Fruit fly (Drosophila melanogaster) whole organism, wandering third instar larva: ENCODE results near the gene gdl-ORF39.

Source experiments
- CG32264 ChIP-seq: fragments of 200-800 bp; sonication (Bioruptor generic); optimal IDR thresholded peaks from 2 replicates; lab custom pipeline; 2016; ENCODE audit warnings: missing biosample characterization, missing genetic modification characterization
- CrebA ChIP-seq: fragments of 200-800 bp; sonication (Bioruptor generic); optimal IDR thresholded peaks from 2 replicates; lab custom pipeline; 2016; ENCODE audit warnings: missing biosample characterization, mild to moderate bottlenecking, missing genetic modification characterization, borderline replicate concordance
- Dfd ChIP-seq: fragments of >200 bp; optimal IDR thresholded peaks from 2 replicates; lab custom pipeline; 2017; ENCODE audit warnings: missing biosample characterization, missing genetic modification characterization
- Dif ChIP-seq: fragments of 200-275, 200-300 bp; sonication (Bioruptor generic); optimal IDR thresholded peaks from 2 replicates; lab custom pipeline; 2018; ENCODE audit warnings: missing biosample characterization, missing genetic modification characterization; ENCODE audit not compliant: partially characterized antibody
- HLH106 ChIP-seq: fragments of 200-800 bp; optimal IDR thresholded peaks from 3 replicates; lab custom pipeline; 2019; ENCODE audit warnings: missing biosample characterization, mild to moderate bottlenecking, missing genetic modification characterization, moderate library complexity
- Hnf4 ChIP-seq: fragments of 200-800 bp; sonication (Bioruptor generic); optimal IDR thresholded peaks from 2 replicates; lab custom pipeline; 2016; ENCODE audit warnings: missing biosample characterization, mild to moderate bottlenecking, missing genetic modification characterization
- Hr83 ChIP-seq: fragments of 200-300 bp; sonication (Bioruptor generic); optimal IDR thresholded peaks from 2 replicates; lab custom pipeline; 2016; ENCODE audit warnings: missing biosample characterization, mild to moderate bottlenecking, missing genetic modification characterization, moderate library complexity; ENCODE audit not compliant: poor library complexity, severe bottlenecking
- Jra ChIP-seq: sonication (Bioruptor generic); optimal IDR thresholded peaks from 2 replicates; lab custom pipeline; 2016; ENCODE audit warnings: missing biosample characterization, missing genetic modification characterization
- Mio ChIP-seq: sonication (Bioruptor generic); optimal IDR thresholded peaks from 2 replicates; lab custom pipeline; 2016; ENCODE audit warnings: missing biosample characterization, missing genetic modification characterization
- Myc ChIP-seq: fragments of >200 bp; optimal IDR thresholded peaks from 2 replicates; lab custom pipeline; 2017
- N ChIP-seq: fragments of >200 bp; optimal IDR thresholded peaks from 2 replicates; lab custom pipeline; 2018; ENCODE audit warnings: missing biosample characterization, missing external identifiers, missing genetic modification characterization
- Rel ChIP-seq, 2 experiments: fragments of 200-800 bp; sonication (Bioruptor generic) in 1 of 2; optimal IDR thresholded peaks; 2 replicates in 1 of 2; 3 replicates in 1 of 2; lab custom pipeline; 2016 to 2019; ENCODE audit warnings: mild to moderate bottlenecking in 2 of 2, missing biosample characterization in 2 of 2, missing genetic modification characterization in 2 of 2, moderate library complexity in 1 of 2
- Sp1 ChIP-seq: fragments of 200-800 bp; sonication (Bioruptor generic); optimal IDR thresholded peaks from 3 replicates; lab custom pipeline; 2019; ENCODE audit warnings: missing biosample characterization, mild to moderate bottlenecking, missing genetic modification characterization, moderate library complexity
- Vsx2 ChIP-seq: fragments of 200-300, 225-300 bp; sonication (Bioruptor generic); optimal IDR thresholded peaks from 2 replicates; lab custom pipeline; 2018; ENCODE audit warnings: missing biosample characterization, missing genetic modification characterization; ENCODE audit not compliant: partially characterized antibody
- br ChIP-seq: fragments of 200-800 bp; sonication (Bioruptor generic); optimal IDR thresholded peaks from 2 replicates; lab custom pipeline; 2016; ENCODE audit warnings: missing biosample characterization, missing genetic modification characterization
- brk ChIP-seq: fragments of 200-800 bp; sonication (Bioruptor generic); optimal IDR thresholded peaks from 2 replicates; lab custom pipeline; 2016; ENCODE audit warnings: missing biosample characterization, mild to moderate bottlenecking, missing genetic modification characterization
- dl ChIP-seq, 2 experiments: fragments of 175-275, 200-275 bp in 1 of 2; fragments of 200-275 bp in 1 of 2; sonication (Bioruptor generic); optimal IDR thresholded peaks; lab custom pipeline; 2018; ENCODE audit warnings: mild to moderate bottlenecking in 2 of 2, missing biosample characterization in 2 of 2, missing genetic modification characterization in 2 of 2, moderate library complexity in 2 of 2; ENCODE audit not compliant: partially characterized antibody in 2 of 2, insufficient read depth in 1 of 2
- dmrt93B ChIP-seq: fragments of 200-800 bp; sonication (Bioruptor generic); optimal IDR thresholded peaks from 2 replicates; lab custom pipeline; 2018; ENCODE audit warnings: missing biosample characterization, mild to moderate bottlenecking, missing genetic modification characterization
- dsf ChIP-seq: sonication (Bioruptor generic); optimal IDR thresholded peaks from 2 replicates; lab custom pipeline; 2016; ENCODE audit warnings: missing biosample characterization, missing genetic modification characterization, borderline replicate concordance
- ey ChIP-seq: fragments of 200-800 bp; sonication (Bioruptor generic); optimal IDR thresholded peaks from 2 replicates; lab custom pipeline; 2016; ENCODE audit warnings: missing biosample characterization, missing genetic modification characterization
- foxo ChIP-seq, 2 experiments: fragments of 200-800 bp; sonication (Bioruptor generic); optimal IDR thresholded peaks; 2 replicates in 1 of 2; 3 replicates in 1 of 2; lab custom pipeline; 2016 to 2017; ENCODE audit warnings: missing biosample characterization in 2 of 2, missing genetic modification characterization in 2 of 2
- fru ChIP-seq: fragments of 200-800 bp; sonication (Bioruptor generic); optimal IDR thresholded peaks from 3 replicates; lab custom pipeline; 2016; ENCODE audit warnings: missing biosample characterization, mild to moderate bottlenecking, missing genetic modification characterization
- h ChIP-seq: fragments of 200-800 bp; sonication (Bioruptor generic); optimal IDR thresholded peaks from 3 replicates; lab custom pipeline; 2016; ENCODE audit warnings: missing biosample characterization, mild to moderate bottlenecking, missing genetic modification characterization
- jim ChIP-seq: fragments of 175-275, 200-325 bp; sonication (Bioruptor generic); optimal IDR thresholded peaks from 2 replicates; lab custom pipeline; 2016; ENCODE audit warnings: missing biosample characterization, mild to moderate bottlenecking, missing genetic modification characterization
- pan ChIP-seq: fragments of >200 bp; optimal IDR thresholded peaks from 2 replicates; lab custom pipeline; 2017
- psq ChIP-seq: fragments of 200-800 bp; sonication (Bioruptor generic); optimal IDR thresholded peaks from 3 replicates; lab custom pipeline; 2017; ENCODE audit warnings: missing biosample characterization, mild to moderate bottlenecking, missing genetic modification characterization, moderate library complexity
- rgr ChIP-seq: fragments of 200-800 bp; sonication (Bioruptor generic); optimal IDR thresholded peaks from 3 replicates; lab custom pipeline; 2016; ENCODE audit warnings: missing biosample characterization, mild to moderate bottlenecking, missing genetic modification characterization
- sage ChIP-seq: fragments of 200-800 bp; sonication (Bioruptor generic); optimal IDR thresholded peaks from 2 replicates; lab custom pipeline; 2016; ENCODE audit warnings: missing biosample characterization, mild to moderate bottlenecking, missing genetic modification characterization
- sv ChIP-seq: fragments of 200-800 bp; sonication (Bioruptor generic); optimal IDR thresholded peaks from 3 replicates; lab custom pipeline; 2016; ENCODE audit warnings: missing biosample characterization, missing genetic modification characterization
- woc ChIP-seq: sonication (Bioruptor generic); optimal IDR thresholded peaks from 2 replicates; lab custom pipeline; 2016; ENCODE audit warnings: missing biosample characterization, mild to moderate bottlenecking, missing genetic modification characterization

The gdl-ORF39 gene

dm6 chr3L:15511688-15512250 lies 2.5 kb downstream of the gdl-ORF39 start:
- TF ChIP-seq sage (GFP tag; lab: Kevin White, UChicago) = peak; percentile 18
- TF ChIP-seq woc = no peak
- TF ChIP-seq jim (GFP tag; lab: Kevin White, UChicago) = no peak
- no peak for TF ChIP-seq pan
- peak; percentile 57 for TF ChIP-seq Dif (GFP tag; lab: Kevin White, UChicago)
- peak; percentile 44 to 66 for TF ChIP-seq dl (GFP tag; optimal IDR thresholded peaks at IDR 0.05; lab: Kevin White, UChicago; ENCODE audit: insufficient read depth in 1 of 2, partially characterized antibody in 2 of 2)
- no peak for TF ChIP-seq dsf (GFP tag; lab: Kevin White, UChicago)
- TF ChIP-seq fru (GFP tag; lab: Kevin White, UChicago) = no peak
- TF ChIP-seq brk (GFP tag; lab: Kevin White, UChicago) = peak; percentile 49
- TF ChIP-seq foxo (GFP tag; optimal IDR thresholded peaks at IDR 0.05; lab: Kevin White, UChicago) = no peak
- no peak for TF ChIP-seq dmrt93B (GFP tag; lab: Kevin White, UChicago)
- TF ChIP-seq Rel (GFP tag; optimal IDR thresholded peaks at IDR 0.05; lab: Kevin White, UChicago) = no peak
- TF ChIP-seq Rel (tag; optimal IDR thresholded peaks at IDR 0.05; lab: Kevin White, UChicago) = peak; percentile 2
- peak; percentile 11 for TF ChIP-seq rgr (GFP tag; lab: Kevin White, UChicago)
- no peak for TF ChIP-seq N (GFP tag; lab: Kevin White, UChicago)

dm6 chr3L:15513264-15513663 lies 4.0 kb downstream of the gdl-ORF39 start:
- no peak for TF ChIP-seq Myc (lab: Kevin White, UChicago)

dm6 chr3L:15513726-15514125 lies 4.5 kb downstream of the gdl-ORF39 start:
- no peak for TF ChIP-seq CrebA (GFP tag; lab: Kevin White, UChicago)

dm6 chr3L:15514405-15514804 lies 5.2 kb downstream of the gdl-ORF39 start:
- TF ChIP-seq br (GFP tag; lab: Kevin White, UChicago) (peak; percentile 7), Mio (GFP tag; lab: Kevin White, UChicago) (no peak), Rel (GFP tag; optimal IDR thresholded peaks at IDR 0.05; lab: Kevin White, UChicago) (no peak), Rel (tag; optimal IDR thresholded peaks at IDR 0.05; lab: Kevin White, UChicago) (peak; percentile 33), Dif (GFP tag; lab: Kevin White, UChicago) (peak; percentile 98), sage (GFP tag; lab: Kevin White, UChicago) (peak; percentile 31), Jra (GFP tag; lab: Kevin White, UChicago) (no peak), psq (GFP tag; lab: Kevin White, UChicago) (peak; percentile 23), ey (GFP tag; lab: Kevin White, UChicago) (no peak), Dfd (GFP tag; lab: Kevin White, UChicago) (no peak), woc (no peak), CG32264 (GFP tag; lab: Kevin White, UChicago) (peak; percentile 13), h (peak; percentile 37), CrebA (GFP tag; lab: Kevin White, UChicago) (no peak), Sp1 (peak; percentile 28), dl (GFP tag; optimal IDR thresholded peaks at IDR 0.05; lab: Kevin White, UChicago; ENCODE audit: insufficient read depth in 1 of 2, partially characterized antibody in 2 of 2) (peak; percentile 95 to 97), sv (GFP tag; lab: Kevin White, UChicago) (no peak), Hr83 (peak; percentile 69), N (GFP tag; lab: Kevin White, UChicago) (no peak), HLH106 (tag; lab: Kevin White, UChicago) (no peak), Vsx2 (GFP tag; lab: Kevin White, UChicago) (no peak), Hnf4 (no peak), rgr (GFP tag; lab: Kevin White, UChicago) (no peak)
